Worm (Caenorhabditis elegans) whole organism, young adult: Measurements from ENCODE around the gene F57G8.7.
A peak's percentile ranks its signal among the peaks of the same experiment; 100 is the strongest.
"Not testable (repeated sequence)": the region's sequence is repeated elsewhere in the genome, so short reads cannot be mapped to it uniquely, and the experiment has no call there.

Experiments used
- B0261.1 ChIP-seq: sonication (generic microtip); optimal IDR thresholded peaks from 2 replicates; lab custom pipeline; 2016; ENCODE audit warnings: mild to moderate bottlenecking, missing genetic modification characterization, moderate library complexity, missing compliant biosample characterization
- D2030.7 ChIP-seq: fragments of 200-800 bp; sonication (Bioruptor generic); IDR thresholded peaks from 2 replicates; pipeline ENCODE4 v1.3.6; 2022; ENCODE audit warnings: missing genetic modification reagents, missing genetic modification characterization, missing compliant biosample characterization
- F49E8.2 ChIP-seq: sonication (generic microtip); optimal IDR thresholded peaks from 3 replicates; lab custom pipeline; 2017; ENCODE audit warnings: missing genetic modification characterization, mild to moderate bottlenecking, missing compliant biosample characterization, antibody characterized with exemption, moderate library complexity; ENCODE audit not compliant: insufficient read depth
- Y79H2A.3 ChIP-seq: fragments of 200-800 bp; sonication (Bioruptor generic); conservative IDR thresholded peaks from 2 replicates; pipeline ENCODE4 v1.3.6; 2022; ENCODE audit warnings: missing genetic modification reagents, missing genetic modification characterization, missing compliant biosample characterization
- akir-1 ChIP-seq: fragments of 200-800 bp; sonication (Bioruptor generic); optimal IDR thresholded peaks from 2 replicates; lab custom pipeline; 2018; ENCODE audit warnings: mild to moderate bottlenecking, missing genetic modification characterization, moderate library complexity, missing compliant biosample characterization
- attf-3 ChIP-seq: fragments of 200-800 bp; sonication (Bioruptor generic); conservative IDR thresholded peaks from 2 replicates; pipeline ENCODE4 v1.3.6; 2022; ENCODE audit warnings: missing genetic modification reagents, missing genetic modification characterization, missing compliant biosample characterization
- cebp-2 ChIP-seq: fragments of 200-800 bp; sonication (Bioruptor generic); IDR thresholded peaks from 2 replicates; pipeline ENCODE4 v1.3.6; 2022; ENCODE audit warnings: missing genetic modification characterization, missing compliant biosample characterization
- die-1 ChIP-seq: sonication (generic microtip); optimal IDR thresholded peaks from 2 replicates; lab custom pipeline; 2016; ENCODE audit warnings: missing genotype, mild to moderate bottlenecking, missing genetic modification characterization, missing compliant biosample characterization
- dox-1 ChIP-seq: fragments of 200-800 bp; sonication (Bioruptor generic); IDR thresholded peaks from 2 replicates; pipeline ENCODE4 v1.3.6; 2022; ENCODE audit warnings: missing genetic modification reagents, missing genetic modification characterization, missing compliant biosample characterization
- egrh-3 ChIP-seq: fragments of 200-800 bp; sonication (Bioruptor generic); IDR thresholded peaks from 2 replicates; pipeline ENCODE4 v1.3.6; 2022; ENCODE audit warnings: missing genetic modification reagents, missing genetic modification characterization, missing compliant biosample characterization
- ets-4 ChIP-seq: fragments of 200-800 bp; sonication (Bioruptor generic); optimal IDR thresholded peaks from 2 replicates; lab custom pipeline; 2018; ENCODE audit warnings: mild to moderate bottlenecking, missing genetic modification characterization, missing compliant biosample characterization
- hmg-1.2 ChIP-seq: fragments of 200-800 bp; sonication (Bioruptor generic); IDR thresholded peaks from 2 replicates; pipeline ENCODE4 v1.3.6; 2022; ENCODE audit warnings: missing genetic modification reagents, missing genetic modification characterization, missing compliant biosample characterization
- hsf-1 ChIP-seq: fragments of 200-800 bp; sonication (Bioruptor generic); IDR thresholded peaks from 2 replicates; pipeline ENCODE4 v1.3.6; 2022; ENCODE audit warnings: missing genetic modification reagents, missing genetic modification characterization, missing compliant biosample characterization
- lin-26 ChIP-seq: fragments of 200-800 bp; sonication (Bioruptor generic); IDR thresholded peaks from 2 replicates; pipeline ENCODE4 v1.3.6; 2022; ENCODE audit warnings: missing genetic modification reagents, missing genetic modification characterization, missing compliant biosample characterization
- lsl-1 ChIP-seq: fragments of 200-800 bp; sonication (Bioruptor generic); optimal IDR thresholded peaks from 2 replicates; lab custom pipeline; 2018; ENCODE audit warnings: mild to moderate bottlenecking, missing genetic modification characterization, moderate library complexity, missing compliant biosample characterization
- madf-10 ChIP-seq: sonication (generic microtip); optimal IDR thresholded peaks from 2 replicates; lab custom pipeline; 2016; ENCODE audit warnings: mild to moderate bottlenecking, missing genetic modification characterization, missing compliant biosample characterization
- madf-3 ChIP-seq: fragments of 200-800 bp; sonication (Bioruptor generic); IDR thresholded peaks from 2 replicates; pipeline ENCODE4 v1.3.6; 2022; ENCODE audit warnings: missing genetic modification reagents, missing genetic modification characterization, missing compliant biosample characterization
- mcd-1 ChIP-seq: fragments of 200-800 bp; sonication (Bioruptor generic); IDR thresholded peaks from 2 replicates; pipeline ENCODE4 v1.3.6; 2022; ENCODE audit warnings: missing genetic modification reagents, missing genetic modification characterization, missing compliant biosample characterization
- nhr-120 ChIP-seq: fragments of 200-800 bp; sonication (Bioruptor generic); IDR thresholded peaks from 2 replicates; pipeline ENCODE4 v1.3.6; 2022; ENCODE audit warnings: missing genetic modification characterization, missing compliant biosample characterization
- nhr-27 ChIP-seq: fragments of 200-800 bp; sonication (Bioruptor generic); optimal IDR thresholded peaks from 2 replicates; lab custom pipeline; 2018; ENCODE audit warnings: mild to moderate bottlenecking, missing genetic modification characterization, moderate library complexity, missing compliant biosample characterization
- nhr-80 ChIP-seq: sonication (generic microtip); optimal IDR thresholded peaks from 2 replicates; lab custom pipeline; 2016; ENCODE audit warnings: missing genetic modification characterization, missing compliant biosample characterization
- nhr-90 ChIP-seq: sonication (generic microtip); optimal IDR thresholded peaks from 2 replicates; lab custom pipeline; 2016; ENCODE audit warnings: missing genotype, mild to moderate bottlenecking, missing genetic modification characterization, missing compliant biosample characterization
- pbrm-1 ChIP-seq: fragments of 200-800 bp; sonication (Bioruptor generic); IDR thresholded peaks from 2 replicates; pipeline ENCODE4 v1.3.6; 2022; ENCODE audit warnings: missing genetic modification reagents, missing genetic modification characterization, missing compliant biosample characterization
- rpc-1 ChIP-seq, 2 experiments: fragments of 150-350 bp in 1 of 2; sonication (generic microtip) in 1 of 2; optimal IDR thresholded peaks; 2 replicates each; lab custom pipeline; 2014 to 2018; ENCODE audit warnings: missing biosample characterization in 1 of 2, missing genetic modification characterization in 1 of 2, missing genetic modification reagents in 1 of 2, missing genotype in 1 of 2
- snpc-4 ChIP-seq, 5 experiments: fragments of 150-350 bp in 1 of 5; sonication (generic microtip) in 4 of 5; optimal IDR thresholded peaks; 2 replicates each; lab custom pipeline; 2014 to 2018; ENCODE audit warnings: missing genetic modification characterization in 5 of 5, missing biosample characterization in 3 of 5, antibody characterized with exemption in 2 of 5, mild to moderate bottlenecking in 2 of 5, missing compliant biosample characterization in 2 of 5, missing genotype in 2 of 5, moderate library complexity in 2 of 5, missing genetic modification reagents in 1 of 5
- tbp1 ChIP-seq: fragments of 200-800 bp; sonication (Bioruptor generic); optimal IDR thresholded peaks from 2 replicates; lab custom pipeline; 2018; ENCODE audit warnings: mild to moderate bottlenecking, missing genetic modification characterization, missing compliant biosample characterization
- unc-130 ChIP-seq: sonication (generic microtip); optimal IDR thresholded peaks from 2 replicates; lab custom pipeline; 2016; ENCODE audit warnings: missing genetic modification reagents, missing genetic modification characterization, missing compliant biosample characterization
- zfh-2 ChIP-seq: fragments of 200-800 bp; sonication (Bioruptor generic); conservative IDR thresholded peaks from 2 replicates; pipeline ENCODE4 v1.3.6; 2022; ENCODE audit warnings: missing genetic modification reagents, missing genetic modification characterization, missing compliant biosample characterization
- ztf-18 ChIP-seq: sonication (generic microtip); optimal IDR thresholded peaks from 2 replicates; lab custom pipeline; 2016; ENCODE audit warnings: missing genotype, mild to moderate bottlenecking, missing genetic modification characterization, missing compliant biosample characterization
- ztf-25 ChIP-seq: fragments of 200-800 bp; sonication (Bioruptor generic); IDR thresholded peaks from 2 replicates; pipeline ENCODE4 v1.3.6; 2022; ENCODE audit warnings: missing genetic modification reagents, missing genetic modification characterization, missing compliant biosample characterization

The F57G8.7 gene

ce11 chrV:16341497-16342257 lies 12.7 kb downstream of the F57G8.7 start:
- TF ChIP-seq B0261.1 (tag; lab: Kevin White, UChicago) (peak; percentile 67), hsf-1 (0 out of 2 replicates have a peak, but pooled peaks have one; percentile 12), lin-26 (GFP tag; lab: Robert Waterston, UW) (peak; percentile 36; the same call in 1 of the 2 replicates), F49E8.2 (peak; percentile 0), cebp-2 (GFP tag; lab: Robert Waterston, UW) (0 out of 2 replicates have a peak, but pooled peaks have one; percentile 64), ztf-18 (peak; percentile 34), D2030.7 (0 out of 2 replicates have a peak, but pooled peaks have one; percentile 34), mcd-1 (GFP tag; lab: Robert Waterston, UW) (0 out of 2 replicates have a peak, but pooled peaks have one; percentile 40), die-1 (peak; percentile 13), snpc-4 (tag; optimal IDR thresholded peaks at IDR 0.05; lab: Kevin White, UChicago) (peak in 2 of 4 experiments; percentile 77 to 81), rpc-1 (optimal IDR thresholded peaks at IDR 0.05; lab: Kevin White, UChicago) (peak; percentile 54), rpc-1 (tag; optimal IDR thresholded peaks at IDR 0.05; lab: Kevin White, UChicago) (peak; percentile 72), egrh-3 (0 out of 2 replicates have a peak, but pooled peaks have one; percentile 17), dox-1 (GFP tag; lab: Robert Waterston, UW) (0 out of 2 replicates have a peak, but pooled peaks have one; percentile 35), madf-10 (peak; percentile 10), hmg-1.2 (peak; percentile 33; the same call in 1 of the 2 replicates), tbp1 (peak; percentile 82), nhr-90 (peak; percentile 10), ztf-25 (GFP tag; lab: Robert Waterston, UW) (0 out of 2 replicates have a peak, but pooled peaks have one; percentile 2), pbrm-1 (GFP tag; lab: Robert Waterston, UW) (0 out of 2 replicates have a peak, but pooled peaks have one; percentile 43)
- TF ChIP-seq snpc-4 (GFP tag; optimal IDR thresholded peaks at IDR 0.05; lab: Kevin White, UChicago), result not testable (repeated sequence)

- TF ChIP-seq zfh-2 (no peak), nhr-80 (tag; lab: Kevin White, UChicago) (peak; percentile 24)
Observed at ce11 chrV:16342258-16342618, 13.3 kb downstream of the F57G8.7 start, which contains the start of gene nhr-193. TSS of gene nhr-193 (plus strand) at chrV:16342308.

ce11 chrV:16346406-16347108 lies 17.6 kb downstream of the F57G8.7 start, which contains the start of the genes W08G11.5 and W08G11.1:
TSS of gene W08G11.5 (minus strand) at chrV:16346506.
TSS of gene W08G11.1 (plus strand) at chrV:16347058.
- TF ChIP-seq cebp-2 (GFP tag; lab: Robert Waterston, UW) (no peak), unc-130 (GFP tag; lab: Kevin White, UChicago) (no peak)

- TF ChIP-seq lsl-1, result no peak
- TF ChIP-seq akir-1 (GFP tag; lab: Kevin White, UChicago), result no peak
- no peak for TF ChIP-seq die-1
- no peak for TF ChIP-seq madf-3
- TF ChIP-seq nhr-27 (tag; lab: Kevin White, UChicago), result no peak
- TF ChIP-seq nhr-120, result no peak
- no peak for TF ChIP-seq Y79H2A.3
- no peak for TF ChIP-seq ets-4 (GFP tag; lab: Kevin White, UChicago)
- no peak for TF ChIP-seq attf-3 (GFP tag; lab: Robert Waterston, UW)
- TF ChIP-seq egrh-3, result no peak
- no peak for TF ChIP-seq unc-130 (GFP tag; lab: Kevin White, UChicago)
Observed at ce11 chrV:16350061-16350460, 21.1 kb downstream of the F57G8.7 start.
